Fruit fly (Drosophila melanogaster): ENCODE measurements around the gene Nrg.
A peak's percentile ranks its signal among the peaks of the same experiment; 100 is the strongest.

The Nrg gene

dm6 chrX:8574672-8575350 lies 57.6 kb downstream of the Nrg start (continued):
- 0 out of 2 replicates have a peak, but pooled peaks have one; percentile 31 for TF ChIP-seq H2.0 (GFP tag; IDR thresholded peaks at IDR 0.05)
- peak; percentile 14 for TF ChIP-seq Bteb2 (GFP tag; optimal IDR thresholded peaks at IDR 0.05)
- TF ChIP-seq mld (GFP tag; IDR thresholded peaks at IDR 0.05; ENCODE audit: partially characterized antibody): no peak

DNA sequence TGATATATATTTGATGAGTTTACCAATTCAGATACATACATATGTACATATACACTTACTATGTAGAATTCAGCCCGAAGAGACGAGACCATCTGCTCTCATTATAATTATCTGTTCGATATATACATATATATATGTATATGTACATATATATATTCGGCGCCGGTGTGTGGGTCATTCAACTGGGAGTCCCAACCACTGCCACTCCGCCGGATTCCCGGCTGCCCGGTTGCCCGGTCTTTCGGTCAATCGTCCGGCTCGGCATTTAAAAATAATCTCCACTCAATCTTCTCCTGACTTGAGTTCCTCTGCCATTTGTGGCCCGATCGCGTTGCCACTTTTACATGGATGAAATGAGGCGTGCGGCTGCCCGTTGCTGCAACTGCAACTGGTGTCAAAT lies 59.5 kb downstream of the Nrg start:
- no peak for TF ChIP-seq Hr39 (optimal IDR thresholded peaks at IDR 0.05)
- TF ChIP-seq kah (GFP tag; optimal IDR thresholded peaks at IDR 0.05): peak; percentile 61
- TF ChIP-seq danr (GFP tag; IDR thresholded peaks at IDR 0.05): no peak
- peak; percentile 17 for TF ChIP-seq CG12769 (tag; optimal IDR thresholded peaks at IDR 0.05)
- no peak for TF ChIP-seq jigr1 (GFP tag; IDR thresholded peaks at IDR 0.05)
- TF ChIP-seq sens (GFP tag): peak; percentile 33

DNA sequence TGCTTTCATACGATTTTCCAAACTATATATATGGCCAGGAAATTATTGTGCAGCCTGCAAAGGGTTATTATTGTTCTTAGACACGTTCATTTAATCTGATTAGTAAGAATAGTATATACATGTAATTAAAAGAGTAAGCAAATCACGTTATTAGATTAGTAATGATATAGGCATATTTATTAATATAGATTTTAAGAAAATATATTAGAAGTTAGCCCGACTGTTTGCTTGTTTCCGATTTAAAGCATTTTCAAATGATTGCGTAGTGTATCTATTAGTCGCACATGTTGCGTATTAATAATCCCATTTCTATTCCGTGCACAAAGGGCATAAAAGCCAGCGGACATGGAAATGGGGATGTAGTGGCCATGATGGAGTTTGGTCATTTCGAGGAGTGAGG lies 61.9 kb downstream of the Nrg start:
- TF ChIP-seq kay (GFP tag; optimal IDR thresholded peaks at IDR 0.05) (no peak), maf-S (GFP tag; optimal IDR thresholded peaks at IDR 0.05) (no peak), sd (tag; optimal IDR thresholded peaks at IDR 0.05) (no peak), CG9437 (GFP tag; optimal IDR thresholded peaks at IDR 0.05) (no peak), D19A (tag; optimal IDR thresholded peaks at IDR 0.05) (peak; percentile 93), phol (tag; optimal IDR thresholded peaks at IDR 0.05) (peak; percentile 22), ssp (GFP tag; IDR thresholded peaks at IDR 0.05) (no peak), ERR (GFP tag; optimal IDR thresholded peaks at IDR 0.05) (no peak), gem (tag; optimal IDR thresholded peaks at IDR 0.05) (peak; percentile 21), CG7839 (tag; optimal IDR thresholded peaks at IDR 0.05) (peak; percentile 19), CG8388 (GFP tag; optimal IDR thresholded peaks at IDR 0.05) (no peak), CG14965 (GFP tag; optimal IDR thresholded peaks at IDR 0.05; ENCODE audit: borderline replicate concordance) (no peak), Oli (tag; optimal IDR thresholded peaks at IDR 0.05) (peak; percentile 21), CG2712 (tag; optimal IDR thresholded peaks at IDR 0.05) (peak; percentile 16), Rx (GFP tag; IDR thresholded peaks at IDR 0.05) (no peak), Scr (GFP tag; IDR thresholded peaks at IDR 0.05; ENCODE audit: partially characterized antibody) (no peak), Bgb (GFP tag; IDR thresholded peaks at IDR 0.05; ENCODE audit: partially characterized antibody) (no peak), tgo (GFP tag; IDR thresholded peaks at IDR 0.05) (no peak), CG17186 (GFP tag; optimal IDR thresholded peaks at IDR 0.05) (no peak), CG18262 (tag; optimal IDR thresholded peaks at IDR 0.05) (peak; percentile 29), pum (GFP tag; optimal IDR thresholded peaks at IDR 0.05) (no peak), CG2678 (tag; optimal IDR thresholded peaks at IDR 0.05) (peak; percentile 2), row (GFP tag; IDR thresholded peaks at IDR 0.05) (0 out of 3 replicates have a peak, but pooled peaks have one; percentile 13), esg (GFP tag; conservative IDR thresholded peaks at IDR 0.05) (no peak), sqz (GFP tag; optimal IDR thresholded peaks at IDR 0.05) (no peak), grau (tag; optimal IDR thresholded peaks at IDR 0.05) (peak; percentile 11), CG15601 (tag; optimal IDR thresholded peaks at IDR 0.05) (no peak), Elba2 (GFP tag; optimal IDR thresholded peaks at IDR 0.05) (no peak), CG11093 (GFP tag; IDR thresholded peaks at IDR 0.05) (no peak), Poxn (GFP tag; IDR thresholded peaks at IDR 0.05) (no peak), tio (GFP tag; optimal IDR thresholded peaks at IDR 0.05) (no peak), gcm2 (GFP tag; optimal IDR thresholded peaks at IDR 0.05) (no peak), Ets97D (GFP tag; optimal IDR thresholded peaks at IDR 0.05) (no peak), Doc3 (GFP tag; IDR thresholded peaks at IDR 0.05; ENCODE audit: partially characterized antibody) (no peak), pzg (GFP tag; optimal IDR thresholded peaks at IDR 0.05) (no peak), C15 (GFP tag; IDR thresholded peaks at IDR 0.05) (no peak), CG11504 (tag; optimal IDR thresholded peaks at IDR 0.05) (peak; percentile 22)
